Worm (Caenorhabditis elegans): ENCODE measurements around the gene pmk-1.

- TF ChIP-seq unc-130 (GFP tag; optimal IDR thresholded peaks at IDR 0.05) (no peak), Y79H2A.3 (GFP tag; conservative IDR thresholded peaks at IDR 0.05) (no peak), snpc-4 (GFP tag; optimal IDR thresholded peaks at IDR 0.05) (no peak), snpc-4 (tag; optimal IDR thresholded peaks at IDR 0.05) (no peak), chd-7 (tag; optimal IDR thresholded peaks at IDR 0.05) (no peak), pbrm-1 (GFP tag; IDR thresholded peaks at IDR 0.05) (no peak), ama-1 (optimal IDR thresholded peaks at IDR 0.05) (no peak), ama-1 (GFP tag; optimal IDR thresholded peaks at IDR 0.05) (no peak), madf-3 (GFP tag; IDR thresholded peaks at IDR 0.05) (no peak), unc-62 (GFP tag; optimal IDR thresholded peaks at IDR 0.05) (no peak), hlh-12 (tag; optimal IDR thresholded peaks at IDR 0.05) (no peak)
These were observed 46.4 kb upstream of the pmk-1 start, which contains the start of gene Y42H9AR.5 for ce11 chrIV:8102231-8102630.

Data from whole organism, young adult.